Worm (Caenorhabditis elegans) whole organism, L4/young adult: Measurements from ENCODE around the gene irld-15.

Experiments used
- dao-5 ChIP-seq: sonication (generic microtip); optimal IDR thresholded peaks from 2 replicates; lab custom pipeline; 2016; ENCODE audit warnings: missing genotype, missing genetic modification characterization, moderate library complexity, missing compliant biosample characterization
- him-1 ChIP-seq: sonication (generic microtip); optimal IDR thresholded peaks from 2 replicates; lab custom pipeline; 2016; ENCODE audit warnings: missing genotype, missing genetic modification reagents, missing genetic modification characterization, missing compliant biosample characterization

DNA sequence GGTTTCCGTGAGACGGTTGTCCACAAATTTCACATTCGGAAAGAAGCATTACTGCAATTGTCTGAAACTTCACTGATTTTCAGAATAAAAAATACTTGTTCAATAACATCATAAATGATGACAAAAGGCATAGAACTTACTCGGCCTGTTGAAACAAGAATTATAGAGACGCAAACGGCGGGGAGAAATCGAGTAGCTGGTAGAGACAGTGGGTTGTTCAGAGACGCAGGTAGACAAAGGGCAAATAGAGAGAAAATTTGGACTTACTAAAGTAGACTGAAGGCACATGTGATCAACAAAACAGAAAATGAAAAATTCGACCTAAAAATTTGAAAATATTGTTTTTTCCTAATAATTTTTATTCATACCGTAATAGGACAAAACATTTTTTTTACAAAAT, 43.9 kb downstream of the irld-15 start, which contains the start of gene nhr-182:
- TF ChIP-seq dao-5 (tag; lab: Kevin White, UChicago) (no peak), him-1 (tag; lab: Kevin White, UChicago) (no peak)
